Worm (Caenorhabditis elegans) whole organism, late embryonic: ENCODE data around the gene nlp-29.

Experiments
- F13H6.1 ChIP-seq: sonication (generic microtip); optimal IDR thresholded peaks from 2 replicates; lab custom pipeline; 2016; ENCODE audit warnings: missing genetic modification characterization, missing compliant biosample characterization
- ceh-6 ChIP-seq: fragments of 200-800 bp; sonication (Bioruptor generic); optimal IDR thresholded peaks from 2 replicates; lab custom pipeline; 2018; ENCODE audit warnings: mild to moderate bottlenecking, missing genetic modification characterization, missing compliant biosample characterization
- madf-2 ChIP-seq: sonication (generic microtip); optimal IDR thresholded peaks from 2 replicates; lab custom pipeline; 2017; ENCODE audit warnings: missing genetic modification characterization, missing compliant biosample characterization
- pqm-1 ChIP-seq: sonication (generic microtip); optimal IDR thresholded peaks from 2 replicates; lab custom pipeline; 2016; ENCODE audit warnings: missing genetic modification characterization, missing compliant biosample characterization
- unc-3 ChIP-seq, 2 experiments: fragments of 200-800 bp in 1 of 2; sonication (Bioruptor generic) in 1 of 2; sonication (generic microtip) in 1 of 2; conservative IDR thresholded peaks in 1 of 2; optimal IDR thresholded peaks in 1 of 2; 2 replicates each; pipeline versions ENCODE4 v1.3.6 to Lab custom; 2016 to 2022; ENCODE audit warnings: missing compliant biosample characterization in 2 of 2, missing genetic modification characterization in 2 of 2, missing genetic modification reagents in 1 of 2
- unc-55 ChIP-seq: sonication (generic microtip); optimal IDR thresholded peaks from 2 replicates; lab custom pipeline; 2017; ENCODE audit warnings: missing biosample characterization, missing genetic modification reagents, missing genetic modification characterization

ce11 chrV:3980228-3980933 lies 3.8 kb upstream of the nlp-29 start:
- TF ChIP-seq unc-3 (GFP tag; conservative IDR thresholded peaks at IDR 0.05; lab: Robert Waterston, UW) (no peak), unc-3 (tag; optimal IDR thresholded peaks at IDR 0.05; lab: Kevin White, UChicago) (no peak), pqm-1 (tag; lab: Kevin White, UChicago) (no peak), F13H6.1 (tag; lab: Kevin White, UChicago) (no peak), ceh-6 (GFP tag; lab: Kevin White, UChicago) (no peak), unc-55 (GFP tag; lab: Kevin White, UChicago) (no peak), madf-2 (tag; lab: Kevin White, UChicago) (no peak)
